Fruit fly (Drosophila melanogaster): ENCODE measurements around the gene Spn28F.

DNA sequence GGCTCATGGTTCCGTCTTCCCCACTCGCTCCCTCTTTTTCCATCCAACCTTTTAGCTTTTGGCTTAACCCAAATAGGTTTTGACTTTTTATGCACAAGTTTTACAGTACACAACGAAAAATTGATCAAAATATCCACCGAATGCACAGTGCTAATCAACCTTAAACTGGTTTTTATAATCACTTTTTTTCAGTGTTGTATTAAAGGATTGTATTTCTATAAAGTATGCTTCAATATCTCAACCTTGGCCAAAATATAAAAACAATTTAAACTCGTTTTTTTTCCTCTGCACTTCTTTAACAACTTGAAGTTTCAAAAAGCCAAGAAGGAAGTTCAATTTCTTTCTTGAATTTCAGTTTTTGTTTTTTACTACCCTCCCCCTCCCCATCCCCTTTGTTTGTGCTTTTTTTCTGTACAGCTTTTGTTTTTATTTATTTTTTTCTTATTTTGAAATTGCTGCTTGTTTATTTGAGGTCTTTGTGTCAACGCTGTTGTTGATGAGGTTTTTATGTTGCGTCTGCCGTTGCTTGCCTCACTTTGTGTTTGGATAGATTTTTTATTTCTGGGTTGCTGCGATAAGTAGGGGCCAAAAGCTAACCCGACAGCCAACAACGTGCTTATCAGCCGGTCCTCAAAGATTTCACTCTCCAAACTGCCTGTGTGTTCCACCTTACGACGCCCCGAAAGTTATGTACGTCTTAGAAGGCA is 43.5 kb upstream of the Spn28F start:
- TF ChIP-seq Nf-YB (GFP tag; optimal IDR thresholded peaks at IDR 0.05) (no peak), CG17385 (GFP tag; optimal IDR thresholded peaks at IDR 0.05) (peak; percentile 6), crol (GFP tag; IDR thresholded peaks at IDR 0.05) (0 out of 2 replicates have a peak, but pooled peaks have one; percentile 1), CG10147 (GFP tag; optimal IDR thresholded peaks at IDR 0.05) (no peak), dm (GFP tag; optimal IDR thresholded peaks at IDR 0.05) (no peak), CG8290 (GFP tag; optimal IDR thresholded peaks at IDR 0.05) (no peak), CG8290 (tag; optimal IDR thresholded peaks at IDR 0.05) (no peak), CTCF (GFP tag; optimal IDR thresholded peaks at IDR 0.05) (no peak), ranshi (GFP tag; IDR thresholded peaks at IDR 0.05) (no peak), pho (GFP tag; optimal IDR thresholded peaks at IDR 0.05) (no peak), cwo (GFP tag; optimal IDR thresholded peaks at IDR 0.05) (no peak), kah (GFP tag; optimal IDR thresholded peaks at IDR 0.05) (no peak), yki (optimal IDR thresholded peaks at IDR 0.05) (no peak), az2 (GFP tag; optimal IDR thresholded peaks at IDR 0.05) (peak; percentile 6), CG16813 (GFP tag; IDR thresholded peaks at IDR 0.05; ENCODE audit: partially characterized antibody) (no peak)
